Worm (Caenorhabditis elegans) whole organism, dauer: ENCODE data around the gene nhr-216.

Experiments
- unc-62 ChIP-seq: sonication (generic microtip); optimal IDR thresholded peaks from 2 replicates; lab custom pipeline; 2017; ENCODE audit warnings: missing biosample characterization, missing genetic modification reagents, missing genetic modification characterization

nhr-216 gene

ce11 chrV:5358772-5359171 is at the start of gene nhr-216:
TSS of gene nhr-216 (minus strand) at chrV:5358872.
- no peak for TF ChIP-seq unc-62 (GFP tag; lab: Kevin White, UChicago)

DNA sequence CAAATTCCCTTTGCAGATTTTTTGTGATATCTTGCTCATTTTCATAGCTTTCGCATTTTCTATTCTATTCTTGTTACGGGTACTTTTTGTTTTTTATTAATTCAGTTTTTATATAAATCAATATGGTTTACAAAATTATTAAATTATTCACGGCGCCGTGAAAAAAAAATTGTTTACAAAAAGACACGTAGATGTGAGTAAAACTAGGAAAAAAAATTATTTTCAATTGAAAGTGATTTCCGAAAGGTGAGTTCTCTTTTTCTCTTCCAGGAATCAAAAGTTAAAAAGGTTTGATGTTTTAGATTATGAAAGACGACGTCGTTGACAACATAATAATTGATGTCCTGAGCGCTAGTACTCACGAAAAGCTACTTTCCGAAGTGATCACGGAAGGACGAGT is 49.6 kb upstream of the nhr-216 start, which contains the start of gene C25A6.1:
Gene C25A6.1, plus strand, starts transcription at position 301 of the 400 bp plus-strand sequence.
- TF ChIP-seq unc-62 (GFP tag; lab: Kevin White, UChicago) = no peak

DNA sequence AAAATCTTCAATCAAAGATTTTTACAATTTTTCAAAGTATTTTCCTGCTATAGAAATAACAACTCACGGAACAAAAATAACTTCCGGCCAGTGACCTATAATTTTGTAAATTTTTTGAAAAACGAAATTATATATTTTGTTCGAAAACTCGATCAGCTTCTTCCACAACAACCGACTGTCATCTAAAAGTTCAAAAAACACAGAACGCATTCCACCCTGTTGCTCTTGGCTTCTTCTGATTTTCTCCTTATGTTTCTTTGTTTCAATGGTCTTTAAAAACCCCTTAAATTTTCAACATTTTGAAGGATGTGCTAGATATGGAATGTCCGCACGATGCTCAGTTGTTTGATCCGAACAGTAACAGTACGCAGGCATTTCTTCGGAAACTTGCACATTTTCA is 46.4 kb upstream of the nhr-216 start, which contains the start of gene dmsr-7:
Gene dmsr-7, plus strand, starts transcription at position 301 of the 400 bp plus-strand sequence.
- no peak for TF ChIP-seq unc-62 (GFP tag; lab: Kevin White, UChicago)

- TF ChIP-seq unc-62 (GFP tag; lab: Kevin White, UChicago) = no peak
Observed at ce11 chrV:5403938-5404337, 45.3 kb upstream of the nhr-216 start.

DNA sequence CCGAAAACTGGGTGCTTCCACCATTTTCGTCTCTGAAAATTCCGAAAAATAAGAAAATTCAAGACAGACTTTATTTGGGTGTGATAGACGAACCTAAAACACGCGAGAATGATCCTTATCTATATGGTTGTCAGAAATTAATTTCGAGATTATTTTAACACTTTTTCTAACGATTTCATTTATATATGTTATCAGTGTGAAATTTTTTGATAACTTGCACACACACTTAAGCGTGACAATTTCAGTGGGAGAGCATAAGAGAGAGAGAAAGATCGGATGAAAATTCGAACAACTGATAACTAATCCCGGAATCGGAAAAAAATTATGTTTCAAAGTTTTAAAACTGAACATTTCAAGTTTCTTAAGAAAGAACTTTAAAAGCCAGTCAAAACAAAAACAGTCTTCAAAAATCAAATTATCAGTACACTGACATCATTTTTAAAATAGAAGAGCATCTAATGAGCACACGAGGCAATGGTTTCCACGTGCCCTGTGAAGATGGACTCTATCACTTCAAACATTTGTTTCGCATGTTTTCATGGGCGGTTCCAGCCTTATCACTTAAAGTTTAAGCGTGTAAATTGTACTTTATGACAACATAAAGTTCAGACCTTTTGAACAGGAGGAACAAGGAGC is 34.4 kb upstream of the nhr-216 start, which contains the start of gene C35A11.4:
Gene C35A11.4, minus strand, starts transcription at position 156 of the 636 bp plus-strand sequence.
- no peak for TF ChIP-seq unc-62 (GFP tag; lab: Kevin White, UChicago)

DNA sequence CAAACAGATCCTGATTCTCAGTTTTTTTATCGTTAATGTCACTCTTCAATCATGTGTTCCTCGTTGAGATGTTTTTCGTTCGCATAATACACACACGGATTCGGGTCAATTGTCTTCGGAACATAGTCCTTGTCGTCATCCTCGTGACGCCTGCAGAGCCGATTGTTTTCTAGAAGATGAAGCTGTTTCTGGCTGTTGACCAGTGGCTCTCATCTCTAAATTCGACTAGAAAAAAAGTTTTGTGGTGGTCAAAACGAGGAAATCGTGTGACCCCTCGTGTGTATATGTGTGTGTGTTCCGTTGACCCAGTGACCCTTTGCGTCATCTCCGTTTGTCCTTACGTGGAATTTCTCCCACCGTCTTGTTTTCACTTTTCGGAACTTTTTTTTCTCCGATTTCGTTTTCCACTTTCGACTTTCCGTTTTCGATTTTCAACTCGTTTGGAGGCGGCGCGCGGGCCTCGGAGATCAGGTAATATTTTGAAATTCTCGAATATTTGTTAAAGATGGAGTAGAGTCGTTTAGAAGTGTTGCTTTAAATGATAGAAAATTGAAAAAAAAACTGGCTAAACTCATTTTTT is 27.3 kb upstream of the nhr-216 start, which contains the start of gene C35A11.2:
Gene C35A11.2, plus strand, starts transcription at position 386 of the 580 bp plus-strand sequence.
- no peak for TF ChIP-seq unc-62 (GFP tag; lab: Kevin White, UChicago)

ce11 chrV:5372118-5372517 is 13.4 kb upstream of the nhr-216 start, which contains the start of gene C35A11.3:
TSS of gene C35A11.3 (plus strand) at chrV:5372418.
- TF ChIP-seq unc-62 (GFP tag; lab: Kevin White, UChicago) = no peak

DNA sequence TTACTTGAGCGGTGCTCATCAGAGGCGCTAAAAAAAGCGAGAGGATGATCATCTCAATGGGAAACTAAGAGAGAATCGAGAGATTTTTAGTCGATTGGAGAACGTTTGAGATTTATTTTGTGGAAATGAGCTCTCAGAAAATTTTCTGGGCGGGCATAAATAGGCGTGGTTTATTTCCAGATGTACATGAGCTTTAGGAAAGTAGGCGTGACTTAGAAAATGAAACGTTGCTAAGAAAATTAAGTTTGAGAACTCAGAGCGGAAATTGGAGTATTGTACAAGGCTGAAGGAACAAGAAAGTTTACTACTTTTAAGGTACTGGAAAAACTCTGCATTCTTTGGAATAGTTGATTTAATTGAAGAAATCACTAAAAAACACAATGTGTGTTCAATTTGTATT is 10.1 kb upstream of the nhr-216 start, which contains the start of gene T09D3.9:
Gene T09D3.9, minus strand, starts transcription at position 101 of the 400 bp plus-strand sequence.
- TF ChIP-seq unc-62 (GFP tag; lab: Kevin White, UChicago) = no peak

DNA sequence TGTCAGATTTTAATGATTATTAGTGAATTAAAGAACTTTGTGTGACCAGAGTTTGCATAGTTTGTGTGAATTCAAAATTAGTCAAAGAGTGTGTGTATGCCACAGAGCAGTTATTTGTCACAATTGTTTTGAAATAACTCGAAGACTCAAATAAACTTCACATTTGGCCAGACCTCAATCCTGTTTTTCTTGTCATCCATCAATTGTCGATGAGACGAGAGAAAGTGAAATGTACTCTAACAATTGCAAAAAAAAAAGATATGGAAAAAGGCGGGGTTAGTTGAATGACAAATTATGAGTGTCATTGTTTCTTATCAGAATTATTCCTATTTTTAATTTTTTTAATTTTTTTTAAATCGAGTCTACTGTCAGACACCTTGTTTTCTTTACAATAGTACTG is 6.2 kb upstream of the nhr-216 start, which contains the start of gene T09D3.8:
Gene T09D3.8, plus strand, starts transcription at position 301 of the 400 bp plus-strand sequence.
- no peak for TF ChIP-seq unc-62 (GFP tag; lab: Kevin White, UChicago)

- no peak for TF ChIP-seq unc-62 (GFP tag; lab: Kevin White, UChicago)
Observed at ce11 chrV:5362220-5362619, 3.5 kb upstream of the nhr-216 start.

DNA sequence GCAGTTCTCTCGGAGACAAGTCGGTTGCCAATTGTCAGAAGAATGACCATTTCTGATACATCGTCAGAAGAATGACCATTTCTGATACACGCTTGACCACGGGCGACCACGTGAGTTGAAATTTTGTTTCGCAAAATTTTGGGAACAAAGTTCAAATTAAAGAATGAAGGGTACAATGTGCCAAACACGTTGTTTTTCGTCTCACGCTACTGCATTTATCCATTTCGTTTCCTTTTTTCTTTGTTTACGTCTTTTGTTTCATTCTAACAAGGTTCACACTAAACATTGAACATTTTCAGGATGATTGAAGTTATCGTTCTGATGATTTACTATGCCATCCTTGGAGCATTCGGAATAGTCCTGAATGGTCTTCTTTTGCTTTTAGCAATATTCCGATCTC is 7.2 kb downstream of the nhr-216 start, which contains the start of gene srd-9:
Gene srd-9, plus strand, starts transcription at position 301 of the 400 bp plus-strand sequence.
- no peak for TF ChIP-seq unc-62 (GFP tag; lab: Kevin White, UChicago)

DNA sequence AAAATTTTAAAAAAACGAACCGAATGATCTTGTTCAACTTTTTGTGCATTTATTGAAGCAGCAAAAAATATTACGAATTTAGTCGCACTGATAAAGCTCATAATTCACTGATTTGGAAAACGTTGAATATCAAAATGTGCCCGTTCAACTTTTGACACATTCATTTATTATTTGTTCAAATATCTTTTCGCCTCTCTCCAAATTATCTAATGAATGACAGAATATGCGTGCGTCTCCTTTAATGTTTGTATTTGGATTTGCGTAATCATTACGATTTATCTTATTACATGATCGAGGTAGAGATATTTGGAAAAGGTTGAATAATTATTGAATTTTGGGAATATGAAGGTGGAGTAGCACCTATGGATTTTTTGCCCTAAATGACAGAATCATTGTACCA is 9.2 kb downstream of the nhr-216 start, which contains the start of gene T09D3.3:
Gene T09D3.3, minus strand, starts transcription at position 101 of the 400 bp plus-strand sequence.
- TF ChIP-seq unc-62 (GFP tag; lab: Kevin White, UChicago) = no peak

DNA sequence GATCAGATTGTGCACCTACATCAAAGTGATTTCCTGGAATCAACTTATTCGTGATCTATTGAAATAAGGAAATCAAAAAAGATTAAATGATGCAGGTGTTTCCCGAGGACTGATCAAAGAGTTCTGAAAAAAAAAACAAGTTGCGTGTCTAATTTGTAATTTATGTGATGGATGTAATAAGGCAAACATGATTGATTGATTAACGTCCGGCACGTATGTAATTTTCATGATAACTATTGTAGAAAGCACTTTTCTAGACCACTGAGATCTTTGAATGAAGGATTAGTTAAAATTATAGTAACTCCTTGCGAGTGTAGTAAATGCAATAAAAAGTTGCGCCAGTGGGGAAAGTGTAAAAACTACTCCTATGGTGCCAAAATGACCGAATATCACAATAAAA is 13.3 kb downstream of the nhr-216 start, which contains the start of gene srg-25:
Gene srg-25, minus strand, starts transcription at position 101 of the 400 bp plus-strand sequence.
- TF ChIP-seq unc-62 (GFP tag; lab: Kevin White, UChicago) = no peak

- TF ChIP-seq unc-62 (GFP tag; lab: Kevin White, UChicago) = no peak
Observed at ce11 chrV:5339497-5339896, 19.2 kb downstream of the nhr-216 start, which contains the start of gene srg-27. TSS of gene srg-27 (plus strand) at chrV:5339797.

DNA sequence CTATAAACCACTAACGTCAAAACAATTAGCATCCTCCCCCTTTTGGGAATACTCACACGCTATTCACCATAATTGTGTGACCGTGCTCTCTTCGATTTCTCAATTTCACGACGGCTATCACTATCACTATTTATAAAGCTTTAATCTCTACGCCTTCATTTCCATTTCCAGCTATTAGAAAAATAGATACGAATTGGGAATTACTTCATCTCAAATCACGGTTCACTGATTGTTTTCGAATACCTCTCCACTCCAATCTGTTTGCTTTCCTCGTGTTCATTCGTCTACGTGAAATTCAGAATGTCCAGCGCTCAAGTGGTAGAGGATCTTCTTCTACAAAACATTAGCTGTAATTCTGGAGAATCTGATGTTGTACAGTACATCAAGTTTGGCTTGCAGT is 21.8 kb downstream of the nhr-216 start, which contains the start of gene srg-29:
Gene srg-29, plus strand, starts transcription at position 301 of the 400 bp plus-strand sequence.
- no peak for TF ChIP-seq unc-62 (GFP tag; lab: Kevin White, UChicago)

DNA sequence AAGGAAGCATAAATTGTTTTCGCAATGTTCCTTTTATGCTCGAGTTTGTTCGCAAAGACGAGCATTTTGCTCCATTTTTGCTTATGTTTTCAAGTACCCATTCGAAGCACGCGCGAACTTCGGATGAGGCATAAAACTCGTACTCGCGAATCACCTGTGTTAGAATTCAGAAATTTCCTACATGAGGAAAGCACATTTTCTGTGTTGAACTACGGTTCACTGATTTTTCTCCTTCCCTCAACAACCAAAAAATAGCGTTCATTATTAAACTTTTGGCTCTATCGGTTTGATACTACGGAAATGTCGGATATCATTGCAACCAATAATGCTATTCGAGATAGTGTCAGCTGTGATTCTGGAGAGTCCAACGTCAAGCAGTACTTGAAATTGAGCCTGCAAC is 24.1 kb downstream of the nhr-216 start, which contains the start of gene srg-28:
Gene srg-28, plus strand, starts transcription at position 301 of the 400 bp plus-strand sequence.
- no peak for TF ChIP-seq unc-62 (GFP tag; lab: Kevin White, UChicago)
